Fruit fly (Drosophila melanogaster) whole organism, adult: ENCODE data around the gene MED24.
"Not testable (repeated sequence)": the region's sequence is repeated elsewhere in the genome, so short reads cannot be mapped to it uniquely, and the experiment has no call there.

ENCODE experiments used
- CG11617 ChIP-seq: fragments of 200-800 bp; sonication (Bioruptor generic); optimal IDR thresholded peaks from 2 replicates; lab custom pipeline; 2017; ENCODE audit warnings: mild to moderate bottlenecking, missing biosample characterization, missing genetic modification reagents, missing genetic modification characterization
- CG12768 ChIP-seq: fragments of 200-800 bp; sonication (Bioruptor generic); optimal IDR thresholded peaks from 2 replicates; lab custom pipeline; 2017; ENCODE audit warnings: missing biosample characterization, missing genetic modification characterization, mild to moderate bottlenecking, moderate library complexity, missing genetic modification reagents
- CG14711 ChIP-seq: fragments of 200-800 bp; sonication (Bioruptor generic); optimal IDR thresholded peaks from 2 replicates; lab custom pipeline; 2018; ENCODE audit warnings: missing biosample characterization, mild to moderate bottlenecking, missing genetic modification characterization, moderate library complexity
- CG1620 ChIP-seq: fragments of 200-800 bp; sonication (Bioruptor generic); optimal IDR thresholded peaks from 2 replicates; lab custom pipeline; 2016; ENCODE audit warnings: missing biosample characterization, missing genetic modification characterization
- CG33017 ChIP-seq: fragments of 200-800 bp; sonication (Bioruptor generic); optimal IDR thresholded peaks from 2 replicates; lab custom pipeline; 2018; ENCODE audit warnings: missing biosample characterization, mild to moderate bottlenecking, missing genetic modification characterization, moderate library complexity
- CG5204 ChIP-seq: fragments of 200-800 bp; sonication (Bioruptor generic); optimal IDR thresholded peaks from 2 replicates; lab custom pipeline; 2016; ENCODE audit warnings: missing biosample characterization, missing genetic modification characterization
- CG7045 ChIP-seq: fragments of 200-800 bp; sonication (Bioruptor generic); optimal IDR thresholded peaks from 2 replicates; lab custom pipeline; 2017; ENCODE audit warnings: missing biosample characterization, mild to moderate bottlenecking, missing genetic modification characterization
- CG7101 ChIP-seq: fragments of 200-800 bp; sonication (Bioruptor generic); optimal IDR thresholded peaks from 2 replicates; lab custom pipeline; 2018; ENCODE audit warnings: missing biosample characterization, mild to moderate bottlenecking, missing genetic modification characterization, moderate library complexity
- Clk ChIP-seq: fragments of 200-800 bp; sonication (Bioruptor generic); optimal IDR thresholded peaks from 2 replicates; lab custom pipeline; 2017; ENCODE audit warnings: missing biosample characterization, missing genetic modification characterization
- Crg-1 ChIP-seq: fragments of 200-800 bp; sonication (Bioruptor generic); optimal IDR thresholded peaks from 2 replicates; lab custom pipeline; 2016; ENCODE audit warnings: missing biosample characterization, missing genetic modification characterization
- Hr96 ChIP-seq: fragments of 200-800 bp; sonication (Bioruptor generic); optimal IDR thresholded peaks from 2 replicates; lab custom pipeline; 2016; ENCODE audit warnings: missing biosample characterization, missing genetic modification characterization
- Mnt ChIP-seq: fragments of 200-800 bp; sonication (Bioruptor generic); optimal IDR thresholded peaks from 2 replicates; lab custom pipeline; 2016; ENCODE audit warnings: missing biosample characterization, mild to moderate bottlenecking, missing genetic modification characterization
- bab1 ChIP-seq: fragments of 200-800 bp; sonication (Bioruptor generic); optimal IDR thresholded peaks from 3 replicates; lab custom pipeline; 2019; ENCODE audit warnings: missing biosample characterization, mild to moderate bottlenecking, missing genetic modification characterization, moderate library complexity
- cic ChIP-seq: fragments of 200-800 bp; sonication (Bioruptor generic); optimal IDR thresholded peaks from 2 replicates; lab custom pipeline; 2017; ENCODE audit warnings: missing biosample characterization, mild to moderate bottlenecking, missing genetic modification characterization, moderate library complexity
- cnc ChIP-seq, 2 experiments: fragments of >200 bp; optimal IDR thresholded peaks; 2 replicates each; lab custom pipeline; 2017
- kay ChIP-seq: fragments of 200-800 bp; sonication (Bioruptor generic); peaks from one replicate; lab custom pipeline; 2016; ENCODE audit warnings: missing biosample characterization, missing genetic modification characterization, borderline replicate concordance
- ovo ChIP-seq: fragments of 200-800 bp; sonication (Bioruptor generic); optimal IDR thresholded peaks from 2 replicates; lab custom pipeline; 2016; ENCODE audit warnings: missing biosample characterization, missing genetic modification characterization
- pad ChIP-seq: fragments of 200-800 bp; sonication (Bioruptor generic); optimal IDR thresholded peaks from 3 replicates; lab custom pipeline; 2017; ENCODE audit warnings: missing biosample characterization, missing genetic modification characterization, mild to moderate bottlenecking, moderate library complexity, missing genetic modification reagents
- tj ChIP-seq: fragments of 200-800 bp; sonication (Bioruptor generic); optimal IDR thresholded peaks from 3 replicates; lab custom pipeline; 2017; ENCODE audit warnings: missing biosample characterization, mild to moderate bottlenecking, missing genetic modification characterization, moderate library complexity
- toe ChIP-seq: fragments of 200-800 bp; sonication (Bioruptor generic); optimal IDR thresholded peaks from 2 replicates; lab custom pipeline; 2016; ENCODE audit warnings: missing biosample characterization, missing genetic modification characterization

Gene MED24

DNA sequence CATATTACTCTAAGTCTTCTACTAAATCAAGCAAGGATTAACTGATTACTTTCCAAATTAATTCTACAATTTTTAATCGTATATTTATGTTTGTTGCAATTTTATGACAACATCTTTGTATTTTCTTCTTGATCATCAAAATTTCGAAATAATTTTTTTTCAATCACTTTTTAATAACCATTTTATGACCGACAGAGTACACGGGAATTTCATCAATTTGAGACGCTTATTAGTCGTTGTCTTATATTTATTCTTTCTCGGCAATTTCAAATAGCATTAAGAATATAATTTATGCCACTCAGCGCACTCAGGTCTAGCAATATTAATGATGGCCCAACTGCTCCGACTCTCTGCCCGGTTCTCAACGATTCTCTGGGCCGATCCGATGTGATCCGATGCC is 23.9 kb downstream of the MED24 start, which contains the start of gene CG8012:
Gene CG8012, plus strand, starts transcription at position 301 of the 400 bp plus-strand sequence.
- TF ChIP-seq CG12768: no peak
- TF ChIP-seq tj: no peak
- TF ChIP-seq CG7101 (tag; lab: Kevin White, UChicago): no peak

DNA sequence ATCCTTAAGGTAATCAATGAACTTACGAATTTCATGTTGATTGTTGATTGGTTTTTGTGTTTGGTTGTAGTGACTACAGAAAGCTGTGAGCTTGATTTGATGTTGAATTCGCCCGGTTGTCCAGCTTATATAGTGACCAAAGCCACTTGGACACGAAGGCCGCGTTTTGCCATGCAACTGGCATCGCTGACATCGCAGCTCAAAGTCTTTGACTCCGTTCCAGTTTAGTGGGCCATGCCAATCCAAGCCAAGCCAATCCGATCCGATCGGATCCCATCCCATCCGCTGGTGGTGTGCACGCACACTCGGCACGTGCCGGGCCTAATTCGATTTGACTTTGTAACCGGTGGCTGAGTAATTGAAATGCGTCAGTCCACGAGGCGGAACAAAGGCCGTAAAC is 27.8 kb downstream of the MED24 start, which contains the start of gene CG13674:
Gene CG13674, minus strand, starts transcription at position 101 of the 400 bp plus-strand sequence.
- TF ChIP-seq CG1620 (GFP tag; lab: Kevin White, UChicago) (no peak), CG7045 (GFP tag; lab: Kevin White, UChicago) (no peak), CG5204 (GFP tag; lab: Kevin White, UChicago) (no peak), CG7101 (tag; lab: Kevin White, UChicago) (no peak), cnc (optimal IDR thresholded peaks at IDR 0.05; lab: Kevin White, UChicago) (no peak)

DNA sequence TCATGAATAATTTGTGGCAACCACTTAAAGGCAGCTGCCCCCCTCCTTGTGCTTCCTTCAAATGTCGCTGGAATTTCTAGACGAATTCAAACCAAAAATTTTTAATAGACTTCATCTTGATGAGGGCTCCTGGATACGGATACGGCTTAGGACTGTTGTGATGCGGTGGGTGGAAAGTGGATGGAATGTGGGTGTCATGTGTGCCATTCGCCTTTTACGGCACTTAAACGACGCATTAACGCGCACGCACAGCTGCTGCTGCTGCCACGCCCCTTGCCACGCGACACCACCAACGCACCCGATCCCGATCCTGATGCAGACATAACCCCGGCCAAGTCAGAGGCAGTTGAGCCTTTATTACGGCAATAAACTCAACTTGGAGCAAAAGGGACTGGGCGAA is 28.6 kb downstream of the MED24 start:
- TF ChIP-seq CG14711 (tag; lab: Kevin White, UChicago) (no peak), CG33017 (tag; lab: Kevin White, UChicago) (no peak), Crg-1 (GFP tag; lab: Kevin White, UChicago) (no peak), Mnt (GFP tag; lab: Kevin White, UChicago) (no peak), CG5204 (GFP tag; lab: Kevin White, UChicago) (no peak), ovo (GFP tag; lab: Kevin White, UChicago) (no peak), CG11617 (GFP tag; lab: Kevin White, UChicago) (no peak), CG7101 (tag; lab: Kevin White, UChicago) (no peak), CG1620 (GFP tag; lab: Kevin White, UChicago) (no peak), Hr96 (no peak), Clk (no peak), toe (GFP tag; lab: Kevin White, UChicago) (no peak), cic (GFP tag; lab: Kevin White, UChicago) (no peak), tj (no peak), cnc (optimal IDR thresholded peaks at IDR 0.05; lab: Kevin White, UChicago) (no peak), bab1 (GFP tag; lab: Kevin White, UChicago) (no peak)

DNA sequence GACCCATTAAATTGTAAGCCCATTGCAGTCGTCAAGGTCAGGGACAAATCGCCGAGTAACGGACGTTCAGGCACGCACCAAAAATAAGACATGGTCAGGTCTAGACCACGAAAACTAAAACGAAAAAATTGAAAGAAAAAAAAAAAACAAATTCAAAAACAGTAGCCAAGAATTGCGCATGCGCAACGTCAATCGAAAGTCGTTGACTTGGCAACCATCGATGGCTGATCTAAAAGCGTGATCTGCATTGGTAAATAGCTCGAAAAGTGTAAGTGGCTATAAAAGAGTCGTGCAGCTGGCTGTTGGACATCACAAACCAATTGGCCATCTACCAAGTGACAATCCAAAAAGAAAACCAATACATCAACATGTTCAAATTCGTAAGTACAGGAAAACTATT is 30.8 kb downstream of the MED24 start, which contains the start of gene CG13678:
Gene CG13678, plus strand, starts transcription at position 307 of the 400 bp plus-strand sequence.
- no peak for TF ChIP-seq Hr96
- peak; percentile 5 for TF ChIP-seq kay (GFP tag; lab: Kevin White, UChicago)

DNA sequence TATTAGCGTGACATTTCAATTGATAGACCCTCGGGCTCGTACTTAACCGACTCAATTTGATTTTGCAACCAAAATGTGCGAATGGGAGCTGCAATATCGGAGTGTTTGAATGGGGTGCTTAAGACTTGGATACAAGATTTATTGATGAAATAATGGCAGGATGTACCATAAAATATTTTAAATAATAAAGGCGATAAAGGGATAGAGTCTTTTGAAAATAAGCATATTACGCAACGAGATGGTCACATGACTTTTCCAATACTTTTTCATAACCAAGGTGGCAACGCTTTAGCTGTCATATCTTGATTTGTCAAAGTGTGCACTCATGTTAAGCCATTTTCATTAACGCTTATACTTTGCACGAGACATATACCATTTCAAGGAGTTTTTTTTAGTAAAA is 37.9 kb downstream of the MED24 start, which contains the start of gene eIF4E3:
Gene eIF4E3, plus strand, starts transcription at position 301 of the 400 bp plus-strand sequence.
- TF ChIP-seq CG1620 (GFP tag; lab: Kevin White, UChicago): no peak

DNA sequence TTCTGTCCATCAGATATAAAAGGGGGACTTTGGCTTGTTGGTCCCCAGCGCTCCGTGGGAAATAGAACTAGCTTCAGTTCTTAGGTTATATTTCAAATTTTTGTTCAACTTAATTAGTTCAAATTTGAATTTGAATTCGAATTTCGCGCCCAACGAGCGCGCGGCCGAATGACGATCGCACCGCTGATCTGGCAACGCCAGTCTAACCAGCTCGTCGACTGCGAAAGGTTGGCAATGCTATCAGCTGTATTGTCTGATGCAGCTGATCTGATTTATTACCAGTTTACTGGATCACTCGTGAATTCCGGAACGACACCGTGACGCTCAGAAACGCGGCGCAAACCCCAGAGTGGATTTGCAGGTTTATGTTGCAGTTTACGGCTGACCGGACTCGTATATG is 47.3 kb downstream of the MED24 start, which contains the start of gene Dscam4:
Gene Dscam4, plus strand, starts transcription at position 301 of the 400 bp plus-strand sequence.
- not testable (repeated sequence) for TF ChIP-seq kay (GFP tag; lab: Kevin White, UChicago); toe (GFP tag; lab: Kevin White, UChicago); cnc (optimal IDR thresholded peaks at IDR 0.05; lab: Kevin White, UChicago)

DNA sequence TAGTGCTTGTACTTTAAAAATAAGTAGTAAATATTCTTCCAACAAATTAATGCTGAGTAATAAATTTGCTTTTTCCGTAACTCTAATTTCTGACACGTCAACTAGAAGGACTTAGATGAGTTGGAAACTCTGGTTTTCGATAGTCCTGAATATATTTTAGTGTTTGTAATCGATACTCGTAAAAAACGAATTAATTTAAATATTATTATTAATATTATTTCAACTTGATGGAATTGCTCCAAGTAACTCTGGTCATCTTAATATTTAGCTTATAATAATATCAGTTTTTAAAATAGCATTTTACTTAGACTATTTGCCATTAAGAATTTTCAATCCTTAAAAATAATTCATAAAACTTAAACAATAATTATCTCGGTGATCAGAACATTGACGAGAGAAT is 49.4 kb downstream of the MED24 start, which contains the start of gene CG7213:
Gene CG7213, minus strand, starts transcription at position 101 of the 400 bp plus-strand sequence.
- no peak for TF ChIP-seq tj
- no peak for TF ChIP-seq Hr96
- TF ChIP-seq CG5204 (GFP tag; lab: Kevin White, UChicago): no peak
- no peak for TF ChIP-seq toe (GFP tag; lab: Kevin White, UChicago)
- TF ChIP-seq CG12768: no peak
- no peak for TF ChIP-seq CG14711 (tag; lab: Kevin White, UChicago)
- TF ChIP-seq CG7101 (tag; lab: Kevin White, UChicago): no peak
- TF ChIP-seq cnc (optimal IDR thresholded peaks at IDR 0.05; lab: Kevin White, UChicago): no peak
- no peak for TF ChIP-seq CG11617 (GFP tag; lab: Kevin White, UChicago)
- no peak for TF ChIP-seq cic (GFP tag; lab: Kevin White, UChicago)
- TF ChIP-seq bab1 (GFP tag; lab: Kevin White, UChicago): no peak
- TF ChIP-seq CG33017 (tag; lab: Kevin White, UChicago): no peak
- no peak for TF ChIP-seq kay (GFP tag; lab: Kevin White, UChicago)
- no peak for TF ChIP-seq Crg-1 (GFP tag; lab: Kevin White, UChicago)
- TF ChIP-seq pad: no peak

DNA sequence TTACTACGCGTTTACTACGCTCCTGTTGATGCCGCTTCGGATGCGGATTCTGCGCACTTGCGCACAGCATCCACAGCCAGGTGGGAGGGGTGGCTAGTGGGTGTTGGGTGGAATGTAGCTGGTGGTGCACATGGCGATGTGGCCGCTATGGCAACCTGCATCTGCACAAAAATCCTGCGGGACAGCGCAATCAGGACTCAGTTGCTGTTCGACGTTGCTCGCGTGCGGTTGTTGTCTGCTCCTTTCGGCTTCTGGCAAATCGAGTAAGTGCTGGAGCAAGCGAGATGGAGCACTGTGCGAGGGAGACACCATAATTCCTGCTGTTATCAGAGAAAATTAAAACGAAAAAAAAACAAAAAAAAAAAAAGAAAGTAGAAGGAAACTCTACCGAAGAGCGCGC is 49.9 kb downstream of the MED24 start:
- TF ChIP-seq Mnt (GFP tag; lab: Kevin White, UChicago): peak; percentile 29
- no peak for TF ChIP-seq kay (GFP tag; lab: Kevin White, UChicago)
- peak; percentile 29 for TF ChIP-seq CG7045 (GFP tag; lab: Kevin White, UChicago)
- peak; percentile 55 for TF ChIP-seq cic (GFP tag; lab: Kevin White, UChicago)
- TF ChIP-seq toe (GFP tag; lab: Kevin White, UChicago): peak; percentile 23
- TF ChIP-seq CG7101 (tag; lab: Kevin White, UChicago): no peak
